Fruit fly (Drosophila melanogaster) whole organism, embryonic: Measurements from ENCODE around the gene CG5892.

ENCODE experiments used
- Atf3 ChIP-seq: fragments of 200-800 bp; sonication (Bioruptor generic); optimal IDR thresholded peaks from 3 replicates; lab custom pipeline; 2016; ENCODE audit warnings: missing biosample characterization, missing genetic modification characterization
- Bgb ChIP-seq: fragments of 200-800 bp; sonication (Bioruptor generic); IDR thresholded peaks from 2 replicates; pipeline ENCODE4 v1.3.6; 2022; ENCODE audit warnings: missing biosample characterization, missing genetic modification characterization; ENCODE audit not compliant: partially characterized antibody
- CG1024 ChIP-seq: fragments of 200-800 bp; sonication (Bioruptor generic); IDR thresholded peaks from 2 replicates; pipeline ENCODE4 v1.3.6; 2022; ENCODE audit warnings: missing biosample characterization, missing genetic modification characterization
- CG10431 ChIP-seq: fragments of 200-800 bp; sonication (Bioruptor generic); optimal IDR thresholded peaks from 3 replicates; lab custom pipeline; 2018; ENCODE audit warnings: missing biosample characterization, mild to moderate bottlenecking, missing genetic modification characterization
- CG14860 ChIP-seq: fragments of 200-800 bp; sonication (Bioruptor generic); IDR thresholded peaks from 3 replicates; pipeline ENCODE4 v1.3.6; 2022; ENCODE audit warnings: missing biosample characterization, missing genetic modification characterization; ENCODE audit not compliant: partially characterized antibody
- CG15011 ChIP-seq: fragments of 200-800 bp; sonication (Bioruptor generic); optimal IDR thresholded peaks from 3 replicates; lab custom pipeline; 2018; ENCODE audit warnings: missing biosample characterization, mild to moderate bottlenecking, missing genetic modification characterization
- CG15514 ChIP-seq: fragments of 200-800 bp; sonication (Bioruptor generic); optimal IDR thresholded peaks from 3 replicates; lab custom pipeline; 2017; ENCODE audit warnings: missing biosample characterization, missing genetic modification characterization, mild to moderate bottlenecking, moderate library complexity, missing genetic modification reagents
- CG17612 ChIP-seq: fragments of 200-800 bp; sonication (Bioruptor generic); IDR thresholded peaks from 2 replicates; pipeline ENCODE4 v1.3.6; 2022; ENCODE audit warnings: missing biosample characterization, missing genetic modification characterization
- CG17912 ChIP-seq: fragments of 200-800 bp; sonication (Bioruptor generic); optimal IDR thresholded peaks from 2 replicates; lab custom pipeline; 2018; ENCODE audit warnings: missing biosample characterization, mild to moderate bottlenecking, missing genetic modification characterization
- CG1792 ChIP-seq: fragments of 200-800 bp; sonication (Bioruptor generic); optimal IDR thresholded peaks from 2 replicates; lab custom pipeline; 2016; ENCODE audit warnings: missing biosample characterization, missing genetic modification characterization
- CG18262 ChIP-seq: fragments of 200-800 bp; optimal IDR thresholded peaks from 3 replicates; lab custom pipeline; 2019; ENCODE audit warnings: missing biosample characterization, mild to moderate bottlenecking, missing genetic modification characterization, moderate library complexity
- CG3065 ChIP-seq: fragments of 200-800 bp; sonication (Bioruptor generic); optimal IDR thresholded peaks from 2 replicates; lab custom pipeline; 2016; ENCODE audit warnings: missing biosample characterization, missing genetic modification characterization
- CG31365 ChIP-seq: fragments of 200-800 bp; sonication (Bioruptor generic); optimal IDR thresholded peaks from 2 replicates; lab custom pipeline; 2018; ENCODE audit warnings: missing biosample characterization, mild to moderate bottlenecking, missing genetic modification characterization
- CG32532 ChIP-seq: fragments of 200-800 bp; sonication (Bioruptor generic); IDR thresholded peaks from 2 replicates; pipeline ENCODE4 v1.3.6; 2022; ENCODE audit warnings: missing biosample characterization, missing genetic modification characterization
- CG4328 ChIP-seq: fragments of 200-800 bp; sonication (Bioruptor generic); optimal IDR thresholded peaks from 3 replicates; lab custom pipeline; 2017; ENCODE audit warnings: missing biosample characterization, missing genetic modification reagents, missing genetic modification characterization
- CG4424 ChIP-seq: fragments of 200-800 bp; sonication (Bioruptor generic); optimal IDR thresholded peaks from 3 replicates; lab custom pipeline; 2016; ENCODE audit warnings: missing biosample characterization, missing genetic modification characterization
- CG4707 ChIP-seq: fragments of 200-800 bp; sonication (Bioruptor generic); optimal IDR thresholded peaks from 2 replicates; lab custom pipeline; 2018; ENCODE audit warnings: missing biosample characterization, mild to moderate bottlenecking, missing genetic modification characterization, moderate library complexity
- CG7786 ChIP-seq: fragments of 200-800 bp; sonication (Bioruptor generic); optimal IDR thresholded peaks from 2 replicates; lab custom pipeline; 2016; ENCODE audit warnings: missing biosample characterization, missing genetic modification characterization
- D19A ChIP-seq: fragments of 200-800 bp; optimal IDR thresholded peaks from 3 replicates; lab custom pipeline; 2019; ENCODE audit warnings: missing biosample characterization, mild to moderate bottlenecking, missing genetic modification characterization, moderate library complexity
- Dp ChIP-seq: fragments of 200-800 bp; sonication (Bioruptor generic); optimal IDR thresholded peaks from 2 replicates; lab custom pipeline; 2018; ENCODE audit warnings: missing biosample characterization, mild to moderate bottlenecking, missing genetic modification characterization, moderate library complexity
- E2f2 ChIP-seq: fragments of 200-800 bp; sonication (Bioruptor generic); IDR thresholded peaks from 2 replicates; pipeline ENCODE4 v1.3.6; 2022; ENCODE audit warnings: missing biosample characterization, missing genetic modification characterization
- Max ChIP-seq: fragments of 200-800 bp; sonication (Bioruptor generic); optimal IDR thresholded peaks from 2 replicates; lab custom pipeline; 2016; ENCODE audit warnings: missing biosample characterization, mild to moderate bottlenecking, missing genetic modification characterization
- NK7.1 ChIP-seq: fragments of 200-800 bp; sonication (Bioruptor generic); optimal IDR thresholded peaks from 3 replicates; lab custom pipeline; 2016; ENCODE audit warnings: missing biosample characterization, missing genetic modification characterization
- Sry-β ChIP-seq: fragments of 200-800 bp; sonication (Bioruptor generic); optimal IDR thresholded peaks from 2 replicates; lab custom pipeline; 2018; ENCODE audit warnings: missing biosample characterization, mild to moderate bottlenecking, missing genetic modification characterization, moderate library complexity
- amos ChIP-seq: fragments of 200-800 bp; sonication (Bioruptor generic); IDR thresholded peaks from 2 replicates; pipeline ENCODE4 v1.3.6; 2022; ENCODE audit warnings: missing biosample characterization, missing genetic modification characterization; ENCODE audit not compliant: partially characterized antibody
- az2 ChIP-seq: fragments of 200-800 bp; sonication (Bioruptor generic); optimal IDR thresholded peaks from 3 replicates; lab custom pipeline; 2016; ENCODE audit warnings: missing biosample characterization, missing genetic modification characterization
- chif ChIP-seq, 2 experiments: fragments of 200-800 bp; sonication (Bioruptor generic); optimal IDR thresholded peaks; 3 replicates each; lab custom pipeline; 2016; ENCODE audit warnings: missing biosample characterization in 2 of 2, missing genetic modification characterization in 2 of 2
- crc ChIP-seq: fragments of 200-800 bp; sonication (Bioruptor generic); optimal IDR thresholded peaks from 2 replicates; lab custom pipeline; 2016; ENCODE audit warnings: missing biosample characterization, missing genetic modification characterization
- crp ChIP-seq, 2 experiments: fragments of 200-800 bp; sonication (Bioruptor generic); optimal IDR thresholded peaks; 2 replicates in 1 of 2; 3 replicates in 1 of 2; lab custom pipeline; 2017; ENCODE audit warnings: missing biosample characterization in 2 of 2, missing genetic modification characterization in 2 of 2, mild to moderate bottlenecking in 1 of 2, moderate library complexity in 1 of 2
- da ChIP-seq: fragments of 200-800 bp; sonication (Bioruptor generic); optimal IDR thresholded peaks from 2 replicates; lab custom pipeline; 2016; ENCODE audit warnings: missing biosample characterization, missing genetic modification characterization
- danr ChIP-seq: fragments of 200-800 bp; sonication (Bioruptor generic); IDR thresholded peaks from 2 replicates; pipeline ENCODE4 v1.3.6; 2022; ENCODE audit warnings: missing biosample characterization, missing genetic modification characterization
- esg ChIP-seq: fragments of 200-800 bp; sonication (Bioruptor generic); conservative IDR thresholded peaks from 2 replicates; pipeline ENCODE4 v1.3.6; 2022; ENCODE audit warnings: missing biosample characterization, missing genetic modification characterization
- fd3F ChIP-seq: fragments of 200-800 bp; sonication (Bioruptor generic); optimal IDR thresholded peaks from 2 replicates; lab custom pipeline; 2018; ENCODE audit warnings: missing biosample characterization, mild to moderate bottlenecking, missing genetic modification characterization, moderate library complexity
- h ChIP-seq: fragments of >200 bp; optimal IDR thresholded peaks from 2 replicates; lab custom pipeline; 2017
- lola ChIP-seq, 3 experiments: fragments of >200 bp in 2 of 3; fragments of 200-800 bp in 1 of 3; sonication (Bioruptor generic) in 1 of 3; optimal IDR thresholded peaks; 2 replicates each; lab custom pipeline; 2017 to 2019; ENCODE audit warnings: missing biosample characterization in 3 of 3, missing genetic modification characterization in 3 of 3, mild to moderate bottlenecking in 1 of 3, moderate library complexity in 1 of 3
- luna ChIP-seq: fragments of 200-800 bp; sonication (Bioruptor generic); optimal IDR thresholded peaks from 2 replicates; lab custom pipeline; 2016; ENCODE audit warnings: missing biosample characterization, missing genetic modification characterization
- oc ChIP-seq: fragments of 200-800 bp; sonication (Bioruptor generic); optimal IDR thresholded peaks from 2 replicates; lab custom pipeline; 2018; ENCODE audit warnings: missing biosample characterization, mild to moderate bottlenecking, missing genetic modification characterization, moderate library complexity
- odd ChIP-seq: fragments of 200-800 bp; sonication (Bioruptor generic); optimal IDR thresholded peaks from 2 replicates; lab custom pipeline; 2017; ENCODE audit warnings: missing biosample characterization, mild to moderate bottlenecking, missing genetic modification characterization
- p53 ChIP-seq: fragments of 200-800 bp; sonication (Bioruptor generic); optimal IDR thresholded peaks from 2 replicates; lab custom pipeline; 2016; ENCODE audit warnings: missing biosample characterization, missing genetic modification characterization
- pan ChIP-seq, 4 experiments: fragments of >200 bp in 3 of 4; fragments of 200-800 bp in 1 of 4; sonication (Bioruptor generic) in 1 of 4; optimal IDR thresholded peaks in 3 of 4; IDR thresholded peaks in 1 of 4; 2 replicates each; pipeline versions ENCODE4 v1.3.6 to Lab custom; 2017 to 2022; ENCODE audit warnings: missing biosample characterization in 2 of 4, missing genetic modification characterization in 2 of 4, mixed read lengths in 1 of 4
- ro ChIP-seq: fragments of 200-800 bp; sonication (Bioruptor generic); IDR thresholded peaks from 2 replicates; pipeline ENCODE4 v1.3.6; 2022; ENCODE audit warnings: missing biosample characterization, missing genetic modification characterization
- row ChIP-seq: fragments of 200-800 bp; sonication (Bioruptor generic); IDR thresholded peaks from 3 replicates; pipeline ENCODE4 v1.3.6; 2022; ENCODE audit warnings: missing biosample characterization, missing genetic modification characterization
- sug ChIP-seq: fragments of 200-800 bp; optimal IDR thresholded peaks from 2 replicates; lab custom pipeline; 2019; ENCODE audit warnings: missing biosample characterization, mild to moderate bottlenecking, missing genetic modification characterization, moderate library complexity
- tgo ChIP-seq: fragments of 200-800 bp; sonication (Bioruptor generic); IDR thresholded peaks from 3 replicates; pipeline ENCODE4 v1.3.6; 2022; ENCODE audit warnings: missing biosample characterization, missing genetic modification characterization
- tll ChIP-seq, 2 experiments: fragments of 200-800 bp in 1 of 2; fragments of >200 bp in 1 of 2; sonication (Bioruptor generic) in 1 of 2; optimal IDR thresholded peaks; 2 replicates each; lab custom pipeline; 2017 to 2019; ENCODE audit warnings: missing biosample characterization in 2 of 2, missing genetic modification characterization in 2 of 2, mild to moderate bottlenecking in 1 of 2, moderate library complexity in 1 of 2
- vfl ChIP-seq: fragments of 200-800 bp; sonication (Bioruptor generic); optimal IDR thresholded peaks from 2 replicates; lab custom pipeline; 2016; ENCODE audit warnings: missing biosample characterization, missing genetic modification characterization
- wdn ChIP-seq: fragments of 200-800 bp; sonication (Bioruptor generic); IDR thresholded peaks from 2 replicates; pipeline ENCODE4 v1.3.6; 2022; ENCODE audit warnings: missing biosample characterization, missing genetic modification characterization
- zen2 ChIP-seq: fragments of 200-800 bp; sonication (Bioruptor generic); IDR thresholded peaks from 3 replicates; pipeline ENCODE4 v1.3.6; 2022; ENCODE audit warnings: missing biosample characterization, missing genetic modification characterization; ENCODE audit not compliant: partially characterized antibody
- zf30C ChIP-seq: fragments of 200-800 bp; sonication (Bioruptor generic); optimal IDR thresholded peaks from 3 replicates; lab custom pipeline; 2018; ENCODE audit warnings: missing biosample characterization, mild to moderate bottlenecking, missing genetic modification characterization
- zfh2 ChIP-seq: fragments of 200-800 bp; sonication (Bioruptor generic); optimal IDR thresholded peaks from 2 replicates; lab custom pipeline; 2016; ENCODE audit warnings: missing biosample characterization, missing genetic modification characterization

CG5892 gene

dm6 chr3R:21269923-21270322 lies 27.5 kb downstream of the CG5892 start, which contains the start of the genes AP-2sigma and Idi (continued):
- peak; percentile 34 for TF ChIP-seq CG7786 (GFP tag; lab: Kevin White, UChicago)
- TF ChIP-seq Dp = peak; percentile 66
- peak; percentile 42 for TF ChIP-seq CG17912 (GFP tag; lab: Kevin White, UChicago)
- TF ChIP-seq CG1024 = no peak; the same call in 1 of the 2 replicates
- TF ChIP-seq sug (tag; lab: Kevin White, UChicago) = peak; percentile 26
- peak; percentile 53 for TF ChIP-seq oc (tag; lab: Kevin White, UChicago)
- TF ChIP-seq CG4328 = no peak
- no peak for TF ChIP-seq CG4707 (GFP tag; lab: Kevin White, UChicago)
- TF ChIP-seq CG31365 (tag; lab: Kevin White, UChicago) = no peak
- TF ChIP-seq Max (GFP tag; lab: Kevin White, UChicago) = no peak
- TF ChIP-seq danr (GFP tag; lab: Robert Waterston, UW) = no peak
- peak; percentile 58 for TF ChIP-seq E2f2 (GFP tag; lab: Robert Waterston, UW)
- TF ChIP-seq D19A (tag; lab: Kevin White, UChicago) = no peak
- TF ChIP-seq CG1792 = no peak
- TF ChIP-seq CG17612 (GFP tag; lab: Robert Waterston, UW) = no peak
- peak; percentile 9 for TF ChIP-seq CG3065 (GFP tag; lab: Kevin White, UChicago)
- TF ChIP-seq odd (GFP tag; lab: Kevin White, UChicago) = no peak
- TF ChIP-seq CG4424 (GFP tag; lab: Kevin White, UChicago) = peak; percentile 9
- TF ChIP-seq az2 = no peak
- no peak for TF ChIP-seq luna (GFP tag; lab: Kevin White, UChicago)
- TF ChIP-seq CG18262 = no peak
- TF ChIP-seq CG14860 (GFP tag; lab: Robert Waterston, UW) = no peak
- TF ChIP-seq Sry-β (GFP tag; lab: Kevin White, UChicago) = peak; percentile 22
- TF ChIP-seq zfh2 = peak; percentile 36
- TF ChIP-seq fd3F (GFP tag; lab: Kevin White, UChicago) = no peak
- no peak for TF ChIP-seq vfl (GFP tag; lab: Kevin White, UChicago)
- TF ChIP-seq Bgb (GFP tag; lab: Robert Waterston, UW) = peak; percentile 37
- peak; percentile 42; the same call in 1 of the 2 replicates for TF ChIP-seq amos (GFP tag; lab: Robert Waterston, UW)
- no peak for TF ChIP-seq lola (GFP tag; optimal IDR thresholded peaks at IDR 0.05; lab: Kevin White, UChicago)
- no peak for TF ChIP-seq da (GFP tag; lab: Kevin White, UChicago)
- no peak for TF ChIP-seq zen2 (GFP tag; lab: Robert Waterston, UW)
- no peak for TF ChIP-seq esg
- TF ChIP-seq pan (optimal IDR thresholded peaks at IDR 0.05; lab: Kevin White, UChicago) = no peak
- no peak for TF ChIP-seq pan (GFP tag; optimal IDR thresholded peaks at IDR 0.05 in 1 of 2, IDR thresholded peaks at IDR 0.05 in 1 of 2)
- no peak for TF ChIP-seq ro (GFP tag; lab: Robert Waterston, UW)
- TF ChIP-seq p53 = no peak
- TF ChIP-seq CG15011 (GFP tag; lab: Kevin White, UChicago) = no peak
- no peak for TF ChIP-seq tgo (GFP tag; lab: Robert Waterston, UW)
- no peak for TF ChIP-seq CG32532 (GFP tag; lab: Robert Waterston, UW)
- TF ChIP-seq row (GFP tag; lab: Robert Waterston, UW) = peak; percentile 30; the same call in 1 of the 3 replicates
- TF ChIP-seq CG10431 (GFP tag; lab: Kevin White, UChicago) = peak; percentile 35
- no peak for TF ChIP-seq Atf3
- TF ChIP-seq chif (GFP tag; optimal IDR thresholded peaks at IDR 0.05; lab: Kevin White, UChicago) = no peak
- no peak for TF ChIP-seq zf30C (GFP tag; lab: Kevin White, UChicago)
- TF ChIP-seq crp (GFP tag; optimal IDR thresholded peaks at IDR 0.05; lab: Kevin White, UChicago) = peak; percentile 80 to 96
- TF ChIP-seq tll (GFP tag; optimal IDR thresholded peaks at IDR 0.05; lab: Kevin White, UChicago) = no peak
- no peak for TF ChIP-seq crc (GFP tag; lab: Kevin White, UChicago)
- no peak for TF ChIP-seq wdn
- no peak for TF ChIP-seq h (lab: Kevin White, UChicago)
- TF ChIP-seq CG15514 (GFP tag; lab: Kevin White, UChicago) = peak; percentile 96
- TF ChIP-seq NK7.1 = no peak
